Fruit fly (Drosophila melanogaster) whole organism, embryonic: ENCODE measurements around the gene CG14402.

ENCODE experiments used
- Blimp-1 ChIP-seq: fragments of 200-800 bp; sonication (Bioruptor generic); optimal IDR thresholded peaks from 3 replicates; lab custom pipeline; 2018; ENCODE audit warnings: missing biosample characterization, missing genetic modification characterization, mild to moderate bottlenecking, moderate library complexity, missing genetic modification reagents
- C15 ChIP-seq: fragments of 200-800 bp; sonication (Bioruptor generic); IDR thresholded peaks from 3 replicates; pipeline ENCODE4 v1.3.6; 2022; ENCODE audit warnings: missing biosample characterization, missing genetic modification characterization
- CG10979 ChIP-seq: fragments of 200-800 bp; sonication (Bioruptor generic); optimal IDR thresholded peaks from 2 replicates; lab custom pipeline; 2018; ENCODE audit warnings: missing biosample characterization, mild to moderate bottlenecking, missing genetic modification characterization, moderate library complexity
- CG12104 ChIP-seq: fragments of 200-800 bp; sonication (Bioruptor generic); optimal IDR thresholded peaks from 3 replicates; lab custom pipeline; 2016; ENCODE audit warnings: missing biosample characterization, missing genetic modification characterization
- CG12391 ChIP-seq: fragments of 200-800 bp; sonication (Bioruptor generic); optimal IDR thresholded peaks from 3 replicates; lab custom pipeline; 2018; ENCODE audit warnings: missing biosample characterization, mild to moderate bottlenecking, missing genetic modification characterization, moderate library complexity
- CG12769 ChIP-seq: fragments of 200-800 bp; sonication (Bioruptor generic); optimal IDR thresholded peaks from 2 replicates; lab custom pipeline; 2019; ENCODE audit warnings: missing biosample characterization, mild to moderate bottlenecking, missing genetic modification characterization, moderate library complexity
- CG13287 ChIP-seq: fragments of 200-800 bp; sonication (Bioruptor generic); IDR thresholded peaks from 2 replicates; pipeline ENCODE4 v1.3.6; 2022; ENCODE audit warnings: missing biosample characterization, missing genetic modification characterization; ENCODE audit not compliant: partially characterized antibody
- CG13775 ChIP-seq: fragments of 200-800 bp; sonication (Bioruptor generic); optimal IDR thresholded peaks from 3 replicates; lab custom pipeline; 2017; ENCODE audit warnings: missing biosample characterization, mild to moderate bottlenecking, missing genetic modification characterization
- CG14860 ChIP-seq: fragments of 200-800 bp; sonication (Bioruptor generic); IDR thresholded peaks from 3 replicates; pipeline ENCODE4 v1.3.6; 2022; ENCODE audit warnings: missing biosample characterization, missing genetic modification characterization; ENCODE audit not compliant: partially characterized antibody
- CG16815 ChIP-seq: fragments of 200-800 bp; sonication (Bioruptor generic); optimal IDR thresholded peaks from 3 replicates; lab custom pipeline; 2017; ENCODE audit warnings: missing biosample characterization, mild to moderate bottlenecking, missing genetic modification characterization
- CG18476 ChIP-seq: fragments of 200-800 bp; sonication (Bioruptor generic); optimal IDR thresholded peaks from 2 replicates; lab custom pipeline; 2016; ENCODE audit warnings: missing biosample characterization, mild to moderate bottlenecking, missing genetic modification characterization
- CG31224 ChIP-seq: fragments of 200-800 bp; sonication (Bioruptor generic); IDR thresholded peaks from 2 replicates; pipeline ENCODE4 v1.3.6; 2022; ENCODE audit warnings: missing biosample characterization, missing genetic modification characterization
- CG31365 ChIP-seq: fragments of 200-800 bp; sonication (Bioruptor generic); optimal IDR thresholded peaks from 2 replicates; lab custom pipeline; 2018; ENCODE audit warnings: missing biosample characterization, mild to moderate bottlenecking, missing genetic modification characterization
- CG34376 ChIP-seq: fragments of 200-800 bp; sonication (Bioruptor generic); optimal IDR thresholded peaks from 2 replicates; lab custom pipeline; 2018; ENCODE audit warnings: missing biosample characterization, mild to moderate bottlenecking, missing genetic modification characterization
- CG34422 ChIP-seq: fragments of 200-800 bp; sonication (Bioruptor generic); IDR thresholded peaks from 3 replicates; pipeline ENCODE4 v1.3.6; 2022; ENCODE audit warnings: missing biosample characterization, missing genetic modification characterization
- CG6765 ChIP-seq: fragments of 200-800 bp; sonication (Bioruptor generic); optimal IDR thresholded peaks from 3 replicates; lab custom pipeline; 2017; ENCODE audit warnings: missing biosample characterization, mild to moderate bottlenecking, missing genetic modification characterization
- CG8478 ChIP-seq: fragments of >200 bp; optimal IDR thresholded peaks from 2 replicates; lab custom pipeline; 2018
- CG9797 ChIP-seq: fragments of 200-800 bp; sonication (Bioruptor generic); optimal IDR thresholded peaks from 3 replicates; lab custom pipeline; 2018; ENCODE audit warnings: missing biosample characterization, mild to moderate bottlenecking, missing genetic modification characterization
- CG9817 ChIP-seq: fragments of 200-800 bp; sonication (Bioruptor generic); optimal IDR thresholded peaks from 2 replicates; lab custom pipeline; 2018; ENCODE audit warnings: missing biosample characterization, mild to moderate bottlenecking, missing genetic modification characterization, moderate library complexity
- Dfd ChIP-seq, 2 experiments: fragments of >200 bp; optimal IDR thresholded peaks; 2 replicates each; lab custom pipeline; 2017; ENCODE audit warnings: missing biosample characterization in 2 of 2, missing genetic modification characterization in 2 of 2
- Dip3 ChIP-seq: fragments of 200-800 bp; sonication (Bioruptor generic); optimal IDR thresholded peaks from 3 replicates; lab custom pipeline; 2016; ENCODE audit warnings: missing biosample characterization, missing genetic modification characterization
- Eip74EF ChIP-seq, 2 experiments: fragments of 200-800 bp in 1 of 2; fragments of >200 bp in 1 of 2; sonication (Bioruptor generic) in 1 of 2; optimal IDR thresholded peaks; 2 replicates each; lab custom pipeline; 2017 to 2019; ENCODE audit warnings: missing biosample characterization in 2 of 2, missing genetic modification characterization in 2 of 2, mild to moderate bottlenecking in 1 of 2, moderate library complexity in 1 of 2
- Lhr ChIP-seq: fragments of 200-800 bp; sonication (Bioruptor generic); optimal IDR thresholded peaks from 3 replicates; lab custom pipeline; 2017; ENCODE audit warnings: mild to moderate bottlenecking, missing biosample characterization, missing genetic modification reagents, missing genetic modification characterization
- NC2α ChIP-seq: fragments of 200-800 bp; sonication (Bioruptor generic); optimal IDR thresholded peaks from 2 replicates; lab custom pipeline; 2016; ENCODE audit warnings: missing biosample characterization, missing genetic modification characterization
- Rfx ChIP-seq: fragments of 200-800 bp; sonication (Bioruptor generic); IDR thresholded peaks from 2 replicates; pipeline ENCODE4 v1.3.6; 2022; ENCODE audit warnings: missing biosample characterization, missing genetic modification characterization
- Side ChIP-seq: fragments of 200-800 bp; sonication (Bioruptor generic); optimal IDR thresholded peaks from 2 replicates; lab custom pipeline; 2016; ENCODE audit warnings: missing biosample characterization, missing genetic modification characterization
- Six4 ChIP-seq: fragments of 200-800 bp; sonication (Bioruptor generic); optimal IDR thresholded peaks from 2 replicates; lab custom pipeline; 2016; ENCODE audit warnings: missing biosample characterization, missing genetic modification characterization
- Sox100B ChIP-seq: fragments of 200-800 bp; sonication (Bioruptor generic); optimal IDR thresholded peaks from 3 replicates; lab custom pipeline; 2018; ENCODE audit warnings: missing biosample characterization, mild to moderate bottlenecking, missing genetic modification characterization
- Ssrp ChIP-seq: fragments of 200-800 bp; sonication (Bioruptor generic); optimal IDR thresholded peaks from 2 replicates; lab custom pipeline; 2018; ENCODE audit warnings: missing biosample characterization, mild to moderate bottlenecking, missing genetic modification characterization, moderate library complexity
- abd-A ChIP-seq: fragments of 200-800 bp; sonication (Bioruptor generic); optimal IDR thresholded peaks from 3 replicates; lab custom pipeline; 2019; ENCODE audit warnings: missing biosample characterization, mild to moderate bottlenecking, missing genetic modification characterization, moderate library complexity
- bbx ChIP-seq: fragments of 200-800 bp; sonication (Bioruptor generic); IDR thresholded peaks from 2 replicates; pipeline ENCODE4 v1.3.6; 2022; ENCODE audit warnings: missing biosample characterization, missing genetic modification characterization; ENCODE audit not compliant: partially characterized antibody
- crol ChIP-seq: fragments of 200-800 bp; sonication (Bioruptor generic); IDR thresholded peaks from 2 replicates; pipeline ENCODE4 v1.3.6; 2022; ENCODE audit warnings: missing biosample characterization, missing genetic modification characterization
- crp ChIP-seq, 2 experiments: fragments of 200-800 bp; sonication (Bioruptor generic); optimal IDR thresholded peaks; 2 replicates in 1 of 2; 3 replicates in 1 of 2; lab custom pipeline; 2017; ENCODE audit warnings: missing biosample characterization in 2 of 2, missing genetic modification characterization in 2 of 2, mild to moderate bottlenecking in 1 of 2, moderate library complexity in 1 of 2
- da ChIP-seq: fragments of 200-800 bp; sonication (Bioruptor generic); optimal IDR thresholded peaks from 2 replicates; lab custom pipeline; 2016; ENCODE audit warnings: missing biosample characterization, missing genetic modification characterization
- klu ChIP-seq: fragments of 200-800 bp; sonication (Bioruptor generic); IDR thresholded peaks from 2 replicates; pipeline ENCODE4 v1.3.6; 2022; ENCODE audit warnings: missing biosample characterization, missing genetic modification characterization
- nerfin-1 ChIP-seq: fragments of 200-800 bp; sonication (Bioruptor generic); optimal IDR thresholded peaks from 3 replicates; lab custom pipeline; 2019; ENCODE audit warnings: missing biosample characterization, mild to moderate bottlenecking, missing genetic modification characterization, moderate library complexity
- oc ChIP-seq: fragments of 200-800 bp; sonication (Bioruptor generic); optimal IDR thresholded peaks from 2 replicates; lab custom pipeline; 2018; ENCODE audit warnings: missing biosample characterization, mild to moderate bottlenecking, missing genetic modification characterization, moderate library complexity
- pho ChIP-seq: fragments of 200-800 bp; sonication (Bioruptor generic); optimal IDR thresholded peaks from 2 replicates; lab custom pipeline; 2016; ENCODE audit warnings: missing biosample characterization, missing genetic modification characterization
- prd ChIP-seq, 3 experiments: fragments of >200 bp in 2 of 3; fragments of 200-800 bp in 1 of 3; sonication (Bioruptor generic) in 1 of 3; optimal IDR thresholded peaks in 2 of 3; IDR thresholded peaks in 1 of 3; 2 replicates in 2 of 3; 3 replicates in 1 of 3; pipeline versions ENCODE4 v1.3.6 to Lab custom; 2017 to 2022; ENCODE audit warnings: missing biosample characterization in 1 of 3, missing genetic modification characterization in 1 of 3
- slp2 ChIP-seq: fragments of 200-800 bp; sonication (Bioruptor generic); optimal IDR thresholded peaks from 2 replicates; lab custom pipeline; 2016; ENCODE audit warnings: missing biosample characterization, missing genetic modification characterization
- sna ChIP-seq: fragments of 200-800 bp; sonication (Bioruptor generic); IDR thresholded peaks from 2 replicates; pipeline ENCODE4 v1.3.6; 2022; ENCODE audit warnings: missing biosample characterization, missing genetic modification characterization; ENCODE audit not compliant: partially characterized antibody
- tin ChIP-seq: fragments of 200-800 bp; sonication (Bioruptor generic); optimal IDR thresholded peaks from 3 replicates; lab custom pipeline; 2016; ENCODE audit warnings: missing biosample characterization, missing genetic modification characterization
- tna ChIP-seq: fragments of 200-800 bp; sonication (Bioruptor generic); IDR thresholded peaks from 2 replicates; pipeline ENCODE4 v1.3.6; 2022; ENCODE audit warnings: missing biosample characterization, missing genetic modification characterization; ENCODE audit not compliant: partially characterized antibody
- trem ChIP-seq: fragments of 200-800 bp; optimal IDR thresholded peaks from 3 replicates; lab custom pipeline; 2019; ENCODE audit warnings: missing biosample characterization, mild to moderate bottlenecking, missing genetic modification characterization, moderate library complexity
- unc-4 ChIP-seq: fragments of 200-800 bp; sonication (Bioruptor generic); IDR thresholded peaks from 2 replicates; pipeline ENCODE4 v1.3.6; 2022; ENCODE audit warnings: missing biosample characterization, missing genetic modification characterization; ENCODE audit not compliant: partially characterized antibody
- vfl ChIP-seq: fragments of 200-800 bp; sonication (Bioruptor generic); optimal IDR thresholded peaks from 2 replicates; lab custom pipeline; 2016; ENCODE audit warnings: missing biosample characterization, missing genetic modification characterization
- zen ChIP-seq: fragments of 200-800 bp; sonication (Bioruptor generic); optimal IDR thresholded peaks from 3 replicates; lab custom pipeline; 2018; ENCODE audit warnings: missing biosample characterization, mild to moderate bottlenecking, missing genetic modification characterization, moderate library complexity

Gene CG14402

DNA sequence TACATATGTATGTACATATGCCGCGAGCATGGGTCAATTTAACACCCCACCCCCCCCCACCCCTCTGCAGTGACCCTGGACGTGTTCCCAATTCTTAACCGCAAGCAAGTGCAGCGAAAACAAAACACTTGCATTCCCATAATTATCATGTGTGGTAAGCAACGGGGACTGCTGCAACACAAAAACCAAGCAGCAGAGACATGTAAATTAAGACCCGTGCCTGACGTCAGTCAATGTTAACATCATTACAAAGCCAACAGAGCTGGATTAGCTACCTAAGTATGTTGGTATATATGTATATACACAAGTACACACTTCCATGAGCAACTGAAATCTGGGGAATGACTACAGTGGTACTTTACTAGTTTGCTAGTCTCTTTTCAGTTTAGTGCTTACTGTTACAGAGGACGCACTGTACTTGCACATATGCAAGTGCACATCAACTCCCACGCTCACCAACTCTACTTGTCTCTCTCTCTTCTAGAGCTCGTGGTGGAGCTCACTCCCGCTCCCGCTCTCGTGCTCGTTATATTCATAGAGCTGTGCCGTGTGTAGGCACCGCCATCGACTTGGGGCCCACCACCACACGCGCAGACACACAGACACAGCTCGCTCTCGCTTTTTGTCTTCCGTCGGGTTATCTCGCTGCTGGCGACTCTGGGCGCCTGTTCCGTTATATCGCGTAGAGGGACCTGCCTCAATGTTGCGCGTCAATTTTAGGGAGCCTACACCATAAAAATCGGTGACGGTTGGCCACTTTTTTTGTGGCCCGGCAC lies 27.7 kb upstream of the CG14402 start (continued):
- TF ChIP-seq Blimp-1, result peak; percentile 63
- TF ChIP-seq pho (GFP tag; lab: Kevin White, UChicago), result no peak
- TF ChIP-seq CG31365, result no peak
- no peak for TF ChIP-seq CG16815 (GFP tag; lab: Kevin White, UChicago)
- peak in 1 of 2 experiments; percentile 21 for TF ChIP-seq Eip74EF (GFP tag; optimal IDR thresholded peaks at IDR 0.05; lab: Kevin White, UChicago)
- TF ChIP-seq NC2α (GFP tag; lab: Kevin White, UChicago), result no peak
- peak; percentile 39 for TF ChIP-seq CG34376
- TF ChIP-seq nerfin-1 (tag; lab: Kevin White, UChicago), result no peak
- TF ChIP-seq Sox100B (GFP tag; lab: Kevin White, UChicago), result no peak
- TF ChIP-seq crol, result peak; percentile 49; the same call in 1 of the 2 replicates
- no peak for TF ChIP-seq C15
- TF ChIP-seq oc (tag; lab: Kevin White, UChicago), result no peak
- TF ChIP-seq zen (tag; lab: Kevin White, UChicago), result no peak
- no peak for TF ChIP-seq CG8478
- TF ChIP-seq prd (optimal IDR thresholded peaks at IDR 0.05; lab: Kevin White, UChicago), result no peak
- TF ChIP-seq prd (GFP tag; IDR thresholded peaks at IDR 0.05; lab: Robert Waterston, UW), result peak; percentile 21; the same call in 1 of the 3 replicates
- TF ChIP-seq CG34422, result peak; percentile 40; the same call in 1 of the 3 replicates
- TF ChIP-seq Ssrp, result no peak
- TF ChIP-seq CG14860 (GFP tag; lab: Robert Waterston, UW), result no peak
- TF ChIP-seq Dip3 (GFP tag; lab: Kevin White, UChicago), result no peak
- TF ChIP-seq abd-A (tag; lab: Kevin White, UChicago), result peak; percentile 97
- TF ChIP-seq CG9817 (tag; lab: Kevin White, UChicago), result no peak
- TF ChIP-seq CG31224, result peak; percentile 100
- TF ChIP-seq Dfd (GFP tag; optimal IDR thresholded peaks at IDR 0.05; lab: Kevin White, UChicago), result no peak
- peak; percentile 23 for TF ChIP-seq Lhr (GFP tag; lab: Kevin White, UChicago)
- no peak for TF ChIP-seq Side (GFP tag; lab: Kevin White, UChicago)
- TF ChIP-seq tin, result no peak
- no peak for TF ChIP-seq CG6765 (GFP tag; lab: Kevin White, UChicago)
- no peak for TF ChIP-seq Six4
- no peak for TF ChIP-seq CG12391 (tag; lab: Kevin White, UChicago)
- TF ChIP-seq klu (GFP tag; lab: Robert Waterston, UW), result peak; percentile 47
- no peak for TF ChIP-seq slp2 (GFP tag; lab: Kevin White, UChicago)
- TF ChIP-seq CG12769 (tag; lab: Kevin White, UChicago), result peak; percentile 94
- no peak for TF ChIP-seq crp (GFP tag; optimal IDR thresholded peaks at IDR 0.05; lab: Kevin White, UChicago)
- TF ChIP-seq CG18476 (GFP tag; lab: Kevin White, UChicago), result no peak
- TF ChIP-seq CG12104 (GFP tag; lab: Kevin White, UChicago), result no peak
- 0 out of 2 replicates have a peak, but pooled peaks have one; percentile 36 for TF ChIP-seq Rfx (GFP tag; lab: Robert Waterston, UW)
- TF ChIP-seq vfl, result no peak
- TF ChIP-seq sna, result peak; percentile 53; the same call in 1 of the 2 replicates
- peak; percentile 32 for TF ChIP-seq CG10979
- TF ChIP-seq CG13775 (GFP tag; lab: Kevin White, UChicago), result no peak
- no peak for TF ChIP-seq da
- no peak for TF ChIP-seq CG9797
- peak; percentile 14 for TF ChIP-seq trem
- TF ChIP-seq unc-4 (GFP tag; lab: Robert Waterston, UW), result peak; percentile 60
- peak; percentile 44; the same call in 1 of the 2 replicates for TF ChIP-seq tna (GFP tag; lab: Robert Waterston, UW)
- peak; percentile 67 for TF ChIP-seq bbx (GFP tag; lab: Robert Waterston, UW)
- TF ChIP-seq CG13287, result peak; percentile 56
